Worm (Caenorhabditis elegans): ENCODE measurements around the gene rps-27.

The rps-27 gene

ce11 chrV:123915-124314, 20.0 kb upstream of the rps-27 start:
- TF ChIP-seq ham-2 (GFP tag; optimal IDR thresholded peaks at IDR 0.05) (no peak), tbx-8 (GFP tag; optimal IDR thresholded peaks at IDR 0.05) (no peak), mep-1 (tag; optimal IDR thresholded peaks at IDR 0.05) (no peak), drap-1 (GFP tag; optimal IDR thresholded peaks at IDR 0.05) (no peak), pha-4 (tag; optimal IDR thresholded peaks at IDR 0.05) (no peak), mab-5 (tag; optimal IDR thresholded peaks at IDR 0.05) (no peak), unc-39 (tag; optimal IDR thresholded peaks at IDR 0.05) (no peak), lsy-2 (tag; optimal IDR thresholded peaks at IDR 0.05) (no peak), sptf-1 (tag; optimal IDR thresholded peaks at IDR 0.05) (no peak), unc-62 (GFP tag; optimal IDR thresholded peaks at IDR 0.05) (no peak), nhr-2 (tag; optimal IDR thresholded peaks at IDR 0.05) (no peak), nhr-12 (tag; optimal IDR thresholded peaks at IDR 0.05) (no peak), nhr-76 (tag; optimal IDR thresholded peaks at IDR 0.05) (no peak), mls-2 (tag; optimal IDR thresholded peaks at IDR 0.05) (no peak), zip-8 (tag; optimal IDR thresholded peaks at IDR 0.05) (no peak), lin-13 (tag; optimal IDR thresholded peaks at IDR 0.05) (no peak), blmp-1 (tag; optimal IDR thresholded peaks at IDR 0.05) (no peak), sem-2 (GFP tag; optimal IDR thresholded peaks at IDR 0.05) (no peak), nhr-237 (tag; optimal IDR thresholded peaks at IDR 0.05) (no peak), unc-120 (tag; optimal IDR thresholded peaks at IDR 0.05; ENCODE audit: poor library complexity, severe bottlenecking) (no peak)

- TF ChIP-seq lin-32 (GFP tag; optimal IDR thresholded peaks at IDR 0.05) (no peak), tbx-8 (GFP tag; optimal IDR thresholded peaks at IDR 0.05) (no peak), M03D4.4 (tag; optimal IDR thresholded peaks at IDR 0.05) (no peak)
Measured at ce11 chrV:123513-123912, 19.6 kb upstream of the rps-27 start.

ce11 chrV:122750-123149, 18.9 kb upstream of the rps-27 start, which contains the start of gene cgp-1:
cgp-1 (minus strand) TSS chrV:122789.
- no peak for TF ChIP-seq ceh-39 (tag; optimal IDR thresholded peaks at IDR 0.05)
- no peak for TF ChIP-seq drap-1 (GFP tag; optimal IDR thresholded peaks at IDR 0.05)
- peak; percentile 5 for TF ChIP-seq hlh-1 (tag; optimal IDR thresholded peaks at IDR 0.05)
- no peak for TF ChIP-seq cnd-1 (tag; optimal IDR thresholded peaks at IDR 0.05)
- peak; percentile 9 for TF ChIP-seq mep-1 (tag; optimal IDR thresholded peaks at IDR 0.05)

- TF ChIP-seq nhr-2 (tag; optimal IDR thresholded peaks at IDR 0.05) (no peak), mls-2 (tag; optimal IDR thresholded peaks at IDR 0.05) (no peak), elt-3 (tag; optimal IDR thresholded peaks at IDR 0.05) (no peak), ztf-11 (tag; optimal IDR thresholded peaks at IDR 0.05) (no peak), flh-1 (GFP tag; optimal IDR thresholded peaks at IDR 0.05) (no peak), nhr-237 (tag; optimal IDR thresholded peaks at IDR 0.05) (no peak)
Measured at ce11 chrV:122249-122648, 18.4 kb upstream of the rps-27 start.

ce11 chrV:117312-117711, 13.4 kb upstream of the rps-27 start:
- TF ChIP-seq hlh-1 (tag; optimal IDR thresholded peaks at IDR 0.05) (peak; percentile 25), bed-3 (GFP tag; optimal IDR thresholded peaks at IDR 0.05) (no peak)

ce11 chrV:116243-116642, 12.4 kb upstream of the rps-27 start:
- TF ChIP-seq pha-4 (tag; optimal IDR thresholded peaks at IDR 0.05) (no peak), ceh-43 (GFP tag; optimal IDR thresholded peaks at IDR 0.05) (no peak), snpc-4 (tag; optimal IDR thresholded peaks at IDR 0.05) (no peak), hlh-1 (tag; optimal IDR thresholded peaks at IDR 0.05) (no peak)

- TF ChIP-seq drap-1 (GFP tag; optimal IDR thresholded peaks at IDR 0.05) (no peak), cnd-1 (tag; optimal IDR thresholded peaks at IDR 0.05) (no peak), elt-3 (tag; optimal IDR thresholded peaks at IDR 0.05) (no peak), flh-1 (GFP tag; optimal IDR thresholded peaks at IDR 0.05) (no peak), pha-4 (tag; optimal IDR thresholded peaks at IDR 0.05) (peak; percentile 38), nhr-237 (tag; optimal IDR thresholded peaks at IDR 0.05) (peak; percentile 75), lin-13 (tag; optimal IDR thresholded peaks at IDR 0.05) (peak; percentile 88), M03D4.4 (tag; optimal IDR thresholded peaks at IDR 0.05) (peak; percentile 4), nhr-2 (tag; optimal IDR thresholded peaks at IDR 0.05) (no peak), ceh-39 (tag; optimal IDR thresholded peaks at IDR 0.05) (peak; percentile 52), mep-1 (tag; optimal IDR thresholded peaks at IDR 0.05) (peak; percentile 85), sem-2 (GFP tag; optimal IDR thresholded peaks at IDR 0.05) (no peak), ham-2 (GFP tag; optimal IDR thresholded peaks at IDR 0.05) (no peak), ces-1 (GFP tag; optimal IDR thresholded peaks at IDR 0.05) (peak; percentile 39), unc-120 (tag; optimal IDR thresholded peaks at IDR 0.05; ENCODE audit: poor library complexity, severe bottlenecking) (no peak), sptf-1 (tag; optimal IDR thresholded peaks at IDR 0.05) (peak; percentile 58), lsy-2 (tag; optimal IDR thresholded peaks at IDR 0.05) (peak; percentile 63), mab-5 (tag; optimal IDR thresholded peaks at IDR 0.05) (no peak), hlh-1 (tag; optimal IDR thresholded peaks at IDR 0.05) (peak; percentile 25)
Measured at ce11 chrV:104474-104873, 597 bp upstream of the rps-27 start, which contains the start of gene picd-1. picd-1 (plus strand) TSS chrV:104825.

Data from whole organism, mixed stage, embryonic.